Worm (Caenorhabditis elegans) whole organism, mixed stage, embryonic: ENCODE measurements around the gene Y59H11AM.1.

Source experiments
- M03D4.4 ChIP-seq: sonication (generic microtip); optimal IDR thresholded peaks from 2 replicates; lab custom pipeline; 2017; ENCODE audit warnings: mild to moderate bottlenecking, missing genetic modification characterization, missing compliant biosample characterization
- bed-3 ChIP-seq: fragments of 200-800 bp; sonication (Bioruptor generic); optimal IDR thresholded peaks from 3 replicates; lab custom pipeline; 2018; ENCODE audit warnings: mild to moderate bottlenecking, missing genetic modification characterization, moderate library complexity, missing compliant biosample characterization
- blmp-1 ChIP-seq: fragments of 150-350 bp; optimal IDR thresholded peaks from 2 replicates; lab custom pipeline; 2014; ENCODE audit warnings: missing biosample characterization, missing genetic modification characterization
- ceh-43 ChIP-seq: fragments of 200-800 bp; sonication (Bioruptor generic); optimal IDR thresholded peaks from 2 replicates; lab custom pipeline; 2018; ENCODE audit warnings: mild to moderate bottlenecking, missing genetic modification characterization, moderate library complexity, missing compliant biosample characterization
- ceh-83 ChIP-seq: fragments of 200-800 bp; sonication (Bioruptor generic); optimal IDR thresholded peaks from 2 replicates; lab custom pipeline; 2018; ENCODE audit warnings: mild to moderate bottlenecking, missing genetic modification characterization, missing compliant biosample characterization
- ces-1 ChIP-seq: fragments of 150-350 bp; optimal IDR thresholded peaks from 2 replicates; lab custom pipeline; 2014; ENCODE audit warnings: missing biosample characterization, missing genetic modification reagents, missing genetic modification characterization
- cnd-1 ChIP-seq: fragments of 200-800 bp; sonication (Bioruptor generic); optimal IDR thresholded peaks from 2 replicates; lab custom pipeline; 2018; ENCODE audit warnings: mild to moderate bottlenecking, missing genetic modification characterization, missing compliant biosample characterization
- drap-1 ChIP-seq: fragments of 200-800 bp; sonication (Bioruptor generic); optimal IDR thresholded peaks from 3 replicates; lab custom pipeline; 2018; ENCODE audit warnings: mild to moderate bottlenecking, missing genetic modification characterization, missing compliant biosample characterization
- elt-1 ChIP-seq: sonication (generic microtip); optimal IDR thresholded peaks from 2 replicates; lab custom pipeline; 2017; ENCODE audit warnings: missing genetic modification characterization, mild to moderate bottlenecking, missing compliant biosample characterization, antibody characterized with exemption, moderate library complexity, borderline replicate concordance; ENCODE audit not compliant: insufficient read depth
- elt-3 ChIP-seq: fragments of 150-350 bp; optimal IDR thresholded peaks from 2 replicates; lab custom pipeline; 2014; ENCODE audit warnings: missing biosample characterization, missing genetic modification characterization
- flh-1 ChIP-seq: fragments of 200-800 bp; sonication (Bioruptor generic); optimal IDR thresholded peaks from 2 replicates; lab custom pipeline; 2018; ENCODE audit warnings: mild to moderate bottlenecking, missing genetic modification characterization, moderate library complexity, missing compliant biosample characterization
- ham-2 ChIP-seq: fragments of 200-800 bp; sonication (Bioruptor generic); optimal IDR thresholded peaks from 2 replicates; lab custom pipeline; 2018; ENCODE audit warnings: mild to moderate bottlenecking, missing genetic modification characterization, missing compliant biosample characterization
- hlh-1 ChIP-seq: fragments of 150-350 bp; optimal IDR thresholded peaks from 2 replicates; lab custom pipeline; 2014; ENCODE audit warnings: missing biosample characterization, missing genetic modification reagents, missing genetic modification characterization
- lin-13 ChIP-seq: fragments of 150-350 bp; optimal IDR thresholded peaks from 2 replicates; lab custom pipeline; 2014; ENCODE audit warnings: missing biosample characterization, missing genetic modification characterization
- lin-32 ChIP-seq: fragments of 200-800 bp; sonication (Bioruptor generic); optimal IDR thresholded peaks from 2 replicates; lab custom pipeline; 2018; ENCODE audit warnings: mild to moderate bottlenecking, missing genetic modification characterization, missing compliant biosample characterization
- lsy-2 ChIP-seq: fragments of 150-350 bp; optimal IDR thresholded peaks from 2 replicates; lab custom pipeline; 2014; ENCODE audit warnings: missing biosample characterization, missing genetic modification characterization
- mab-5 ChIP-seq: fragments of 150-350 bp; optimal IDR thresholded peaks from 2 replicates; lab custom pipeline; 2014; ENCODE audit warnings: missing biosample characterization, missing genetic modification characterization
- mep-1 ChIP-seq: fragments of 150-350 bp; optimal IDR thresholded peaks from 2 replicates; lab custom pipeline; 2017; ENCODE audit warnings: missing biosample characterization, missing genetic modification reagents, missing genetic modification characterization, inconsistent platforms
- nhr-12 ChIP-seq: fragments of 150-350 bp; optimal IDR thresholded peaks from 2 replicates; lab custom pipeline; 2014; ENCODE audit warnings: missing biosample characterization, missing genetic modification characterization
- nhr-2 ChIP-seq: fragments of 150-350 bp; optimal IDR thresholded peaks from 2 replicates; lab custom pipeline; 2014; ENCODE audit warnings: missing biosample characterization, missing genetic modification characterization
- nhr-237 ChIP-seq: fragments of 150-350 bp; optimal IDR thresholded peaks from 2 replicates; lab custom pipeline; 2014; ENCODE audit warnings: missing biosample characterization, missing genetic modification characterization
- nhr-28 ChIP-seq: fragments of 150-350 bp; optimal IDR thresholded peaks from 2 replicates; lab custom pipeline; 2014; ENCODE audit warnings: missing biosample characterization, missing genetic modification characterization
- pha-4 ChIP-seq: fragments of 150-350 bp; optimal IDR thresholded peaks from 2 replicates; lab custom pipeline; 2018; ENCODE audit warnings: missing biosample characterization, missing genetic modification reagents, missing genetic modification characterization
- sem-2 ChIP-seq: fragments of 200-800 bp; sonication (Bioruptor generic); optimal IDR thresholded peaks from 2 replicates; lab custom pipeline; 2018; ENCODE audit warnings: mild to moderate bottlenecking, missing genetic modification characterization, missing compliant biosample characterization
- snpc-4 ChIP-seq: fragments of 150-350 bp; optimal IDR thresholded peaks from 2 replicates; lab custom pipeline; 2014; ENCODE audit warnings: missing biosample characterization, missing genetic modification characterization
- sptf-1 ChIP-seq: sonication (generic microtip); optimal IDR thresholded peaks from 2 replicates; lab custom pipeline; 2017; ENCODE audit warnings: mild to moderate bottlenecking, missing genetic modification characterization, moderate library complexity, missing compliant biosample characterization
- tbx-8 ChIP-seq: fragments of 200-800 bp; sonication (Bioruptor generic); optimal IDR thresholded peaks from 2 replicates; lab custom pipeline; 2018; ENCODE audit warnings: mild to moderate bottlenecking, missing genetic modification characterization, moderate library complexity, missing compliant biosample characterization
- unc-120 ChIP-seq: sonication (generic microtip); optimal IDR thresholded peaks from 2 replicates; lab custom pipeline; 2017; ENCODE audit warnings: missing genetic modification characterization, missing compliant biosample characterization; ENCODE audit not compliant: poor library complexity, severe bottlenecking
- unc-39 ChIP-seq: fragments of 150-350 bp; optimal IDR thresholded peaks from 2 replicates; lab custom pipeline; 2014; ENCODE audit warnings: missing biosample characterization, missing genetic modification characterization
- unc-62 ChIP-seq: fragments of 150-350 bp; optimal IDR thresholded peaks from 2 replicates; lab custom pipeline; 2014; ENCODE audit warnings: missing biosample characterization, missing genetic modification reagents, missing genetic modification characterization
- ztf-11 ChIP-seq: fragments of 150-350 bp; optimal IDR thresholded peaks from 2 replicates; lab custom pipeline; 2014; ENCODE audit warnings: missing biosample characterization, missing genetic modification characterization

The Y59H11AM.1 gene

DNA sequence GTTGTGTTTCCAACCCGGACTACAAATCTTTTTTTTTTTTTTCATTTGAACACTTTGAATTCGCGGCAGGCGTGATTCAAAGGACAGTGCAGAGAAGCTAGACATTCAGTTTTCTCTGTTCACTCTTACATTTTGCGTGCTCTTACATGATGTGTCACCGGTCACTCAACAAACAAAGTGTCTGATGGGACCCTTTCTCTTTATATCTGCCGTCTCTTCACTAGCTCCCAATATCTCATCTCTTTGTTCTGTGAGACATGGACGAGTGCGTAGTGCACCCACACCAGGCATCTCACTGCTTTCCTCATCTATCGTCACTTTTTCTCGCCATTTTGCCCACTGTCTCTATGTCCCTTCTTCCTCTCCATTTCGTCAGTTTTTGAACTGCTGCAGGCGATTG, 15.8 kb downstream of the Y59H11AM.1 start:
- TF ChIP-seq nhr-237 (tag; lab: Kevin White, UChicago): peak; percentile 26
- no peak for TF ChIP-seq lin-13 (tag; lab: Kevin White, UChicago)
- peak; percentile 88 for TF ChIP-seq unc-62 (GFP tag; lab: Kevin White, UChicago)
- peak; percentile 8 for TF ChIP-seq hlh-1 (tag; lab: Kevin White, UChicago)
- no peak for TF ChIP-seq unc-39 (tag; lab: Kevin White, UChicago)
- TF ChIP-seq unc-120 (tag; lab: Kevin White, UChicago): peak; percentile 44

DNA sequence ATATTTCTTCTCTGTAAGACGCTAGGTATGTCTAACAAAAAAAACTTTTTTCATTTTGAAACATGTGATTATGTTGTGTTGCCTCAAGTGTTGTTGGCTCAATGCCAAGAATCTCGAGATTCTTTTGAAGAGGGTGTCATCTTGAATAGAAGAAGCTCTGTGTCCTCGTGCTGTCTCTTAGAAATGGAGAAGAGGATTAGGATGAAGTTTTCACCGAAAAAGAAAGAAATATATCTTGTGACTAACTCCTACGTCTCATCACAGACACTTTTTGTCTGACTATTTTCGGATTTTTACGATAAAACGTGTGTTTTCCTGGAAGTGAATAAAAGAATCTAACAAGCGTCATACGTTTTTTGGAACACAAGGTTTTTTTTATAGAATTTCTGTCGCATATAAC, 16.4 kb downstream of the Y59H11AM.1 start:
- no peak for TF ChIP-seq unc-62 (GFP tag; lab: Kevin White, UChicago)
- no peak for TF ChIP-seq lin-13 (tag; lab: Kevin White, UChicago)
- TF ChIP-seq ztf-11 (tag; lab: Kevin White, UChicago): no peak
- no peak for TF ChIP-seq M03D4.4 (tag; lab: Kevin White, UChicago)
- no peak for TF ChIP-seq tbx-8 (GFP tag; lab: Kevin White, UChicago)

DNA sequence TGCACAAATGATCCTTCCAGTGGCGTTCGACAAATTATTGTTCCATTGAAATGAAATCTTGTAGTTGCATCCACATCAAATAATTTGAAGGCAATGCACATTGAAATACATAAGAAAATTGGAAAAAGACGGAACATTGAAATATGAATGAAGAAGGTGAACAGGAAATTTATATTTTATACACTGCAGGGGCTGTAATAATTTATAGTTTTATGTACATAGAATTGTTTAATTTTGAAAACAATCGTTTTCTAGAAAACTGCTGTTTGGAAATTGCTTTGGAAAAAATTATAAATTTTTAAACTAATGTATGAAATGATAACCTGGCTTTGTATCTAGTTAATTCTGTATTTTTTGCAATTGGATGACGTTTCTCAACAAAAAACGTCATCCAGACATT, 24.1 kb downstream of the Y59H11AM.1 start, which contains the start of gene Y59H11AR.3:
Y59H11AR.3 (minus strand) TSS at position 101 of the 400 bp plus-strand sequence.
- TF ChIP-seq ztf-11 (tag; lab: Kevin White, UChicago) (no peak), elt-3 (tag; lab: Kevin White, UChicago) (no peak), M03D4.4 (tag; lab: Kevin White, UChicago) (no peak), mab-5 (tag; lab: Kevin White, UChicago) (no peak), unc-39 (tag; lab: Kevin White, UChicago) (no peak), flh-1 (GFP tag; lab: Kevin White, UChicago) (no peak), cnd-1 (tag; lab: Kevin White, UChicago) (no peak), nhr-2 (tag; lab: Kevin White, UChicago) (no peak), mep-1 (tag; lab: Kevin White, UChicago) (no peak), nhr-12 (tag; lab: Kevin White, UChicago) (no peak), nhr-237 (tag; lab: Kevin White, UChicago) (no peak), unc-120 (tag; lab: Kevin White, UChicago) (no peak), nhr-28 (tag; lab: Kevin White, UChicago) (no peak), ces-1 (GFP tag; lab: Kevin White, UChicago) (no peak), blmp-1 (tag; lab: Kevin White, UChicago) (no peak), lin-13 (tag; lab: Kevin White, UChicago) (no peak), tbx-8 (GFP tag; lab: Kevin White, UChicago) (no peak), ceh-43 (GFP tag; lab: Kevin White, UChicago) (no peak), lin-32 (GFP tag; lab: Kevin White, UChicago) (no peak)

DNA sequence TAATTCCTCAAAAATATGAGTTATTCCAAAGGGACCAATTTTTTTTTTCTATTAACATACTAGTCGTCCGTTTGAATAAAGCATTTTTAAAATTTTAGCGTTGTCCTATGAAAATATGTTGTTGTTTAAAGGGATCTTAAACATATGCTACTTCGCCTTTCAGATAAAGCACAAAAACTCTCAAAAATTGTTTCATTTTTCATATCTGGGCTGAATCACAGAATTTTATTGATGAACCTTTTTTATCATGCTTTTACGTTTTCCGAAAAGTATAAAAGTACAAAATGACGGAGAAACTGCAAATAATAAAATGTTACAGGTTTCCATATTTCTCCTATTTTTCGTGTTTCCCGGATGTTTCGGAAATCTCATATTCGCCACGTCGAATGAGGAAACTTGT, 24.5 kb downstream of the Y59H11AM.1 start, which contains the start of gene clec-181:
clec-181 (plus strand) TSS at position 301 of the 400 bp plus-strand sequence.
- TF ChIP-seq elt-1 (tag; lab: Kevin White, UChicago) (no peak), unc-39 (tag; lab: Kevin White, UChicago) (no peak), blmp-1 (tag; lab: Kevin White, UChicago) (no peak), M03D4.4 (tag; lab: Kevin White, UChicago) (no peak), bed-3 (GFP tag; lab: Kevin White, UChicago) (no peak), flh-1 (GFP tag; lab: Kevin White, UChicago) (no peak), ham-2 (GFP tag; lab: Kevin White, UChicago) (no peak), nhr-237 (tag; lab: Kevin White, UChicago) (no peak), lsy-2 (no peak), pha-4 (no peak), ceh-83 (GFP tag; lab: Kevin White, UChicago) (no peak), snpc-4 (tag; lab: Kevin White, UChicago) (no peak), ces-1 (GFP tag; lab: Kevin White, UChicago) (no peak), ztf-11 (tag; lab: Kevin White, UChicago) (no peak), unc-120 (tag; lab: Kevin White, UChicago) (no peak), nhr-2 (tag; lab: Kevin White, UChicago) (no peak), drap-1 (no peak), sptf-1 (tag; lab: Kevin White, UChicago) (no peak), sem-2 (GFP tag; lab: Kevin White, UChicago) (no peak)
